Fruit fly (Drosophila melanogaster) whole organism, prepupa: ENCODE data around the gene CG6126.
A peak's percentile ranks its signal among the peaks of the same experiment; 100 is the strongest.

Experiments used
- Blimp-1 ChIP-seq: fragments of 200-800 bp; sonication (Bioruptor generic); optimal IDR thresholded peaks from 3 replicates; lab custom pipeline; 2017; ENCODE audit warnings: missing biosample characterization, missing genetic modification characterization, mild to moderate bottlenecking, moderate library complexity, missing genetic modification reagents
- CG10631 ChIP-seq: fragments of 200-800 bp; sonication (Bioruptor generic); optimal IDR thresholded peaks from 2 replicates; lab custom pipeline; 2016; ENCODE audit warnings: missing biosample characterization, missing genetic modification characterization
- CG10669 ChIP-seq: fragments of 200-800 bp; sonication (Bioruptor generic); optimal IDR thresholded peaks from 3 replicates; lab custom pipeline; 2018; ENCODE audit warnings: missing biosample characterization, mild to moderate bottlenecking, missing genetic modification characterization, moderate library complexity
- CG11294 ChIP-seq: fragments of 200-800 bp; sonication (Bioruptor generic); IDR thresholded peaks from 2 replicates; pipeline ENCODE4 v1.3.6; 2022; ENCODE audit warnings: missing biosample characterization, missing genetic modification characterization
- CG11762 ChIP-seq: fragments of 200-800 bp; sonication (Bioruptor generic); optimal IDR thresholded peaks from 3 replicates; lab custom pipeline; 2016; ENCODE audit warnings: missing biosample characterization, missing genetic modification characterization; ENCODE audit not compliant: insufficient read depth
- CG15336 ChIP-seq: fragments of 200-800 bp; sonication (Bioruptor generic); IDR thresholded peaks from 2 replicates; pipeline ENCODE4 v1.3.6; 2022; ENCODE audit warnings: missing biosample characterization, missing genetic modification characterization
- CG1621 ChIP-seq: fragments of 200-800 bp; sonication (Bioruptor generic); optimal IDR thresholded peaks from 3 replicates; lab custom pipeline; 2018; ENCODE audit warnings: missing biosample characterization, mild to moderate bottlenecking, missing genetic modification characterization
- CG16779 ChIP-seq: fragments of 200-800 bp; sonication (Bioruptor generic); optimal IDR thresholded peaks from 3 replicates; lab custom pipeline; 2017; ENCODE audit warnings: missing biosample characterization, mild to moderate bottlenecking, missing genetic modification characterization
- CG3032 ChIP-seq: fragments of 200-800 bp; optimal IDR thresholded peaks from 2 replicates; lab custom pipeline; 2019; ENCODE audit warnings: missing biosample characterization, mild to moderate bottlenecking, missing genetic modification characterization, moderate library complexity
- CG31627 ChIP-seq: fragments of 200-800 bp; sonication (Bioruptor generic); optimal IDR thresholded peaks from 3 replicates; lab custom pipeline; 2016; ENCODE audit warnings: missing biosample characterization, missing genetic modification characterization
- CG32006 ChIP-seq: fragments of 200-800 bp; sonication (Bioruptor generic); optimal IDR thresholded peaks from 3 replicates; lab custom pipeline; 2017; ENCODE audit warnings: missing biosample characterization, mild to moderate bottlenecking, missing genetic modification characterization
- CG3919 ChIP-seq: fragments of 200-800 bp; sonication (Bioruptor generic); optimal IDR thresholded peaks from 3 replicates; lab custom pipeline; 2016; ENCODE audit warnings: missing biosample characterization, missing genetic modification characterization
- CG4318 ChIP-seq: fragments of 200-800 bp; sonication (Bioruptor generic); optimal IDR thresholded peaks from 3 replicates; lab custom pipeline; 2017; ENCODE audit warnings: missing biosample characterization, mild to moderate bottlenecking, missing genetic modification characterization
- CG6792 ChIP-seq: fragments of 200-800 bp; sonication (Bioruptor generic); optimal IDR thresholded peaks from 3 replicates; lab custom pipeline; 2016; ENCODE audit warnings: missing biosample characterization, missing genetic modification characterization
- CG6808 ChIP-seq: fragments of 200-800 bp; sonication (Bioruptor generic); optimal IDR thresholded peaks from 3 replicates; lab custom pipeline; 2017; ENCODE audit warnings: missing biosample characterization, missing genetic modification characterization, mild to moderate bottlenecking, moderate library complexity, missing genetic modification reagents
- CG6854 ChIP-seq: fragments of 200-800 bp; sonication (Bioruptor generic); optimal IDR thresholded peaks from 2 replicates; lab custom pipeline; 2017; ENCODE audit warnings: missing biosample characterization, mild to moderate bottlenecking, missing genetic modification characterization
- CG7368 ChIP-seq: fragments of 200-800 bp; sonication (Bioruptor generic); optimal IDR thresholded peaks from 3 replicates; lab custom pipeline; 2016; ENCODE audit warnings: missing biosample characterization, missing genetic modification characterization
- CG8319 ChIP-seq: fragments of 200-800 bp; sonication (Bioruptor generic); optimal IDR thresholded peaks from 3 replicates; lab custom pipeline; 2016; ENCODE audit warnings: missing biosample characterization, missing genetic modification characterization
- CG8632 ChIP-seq: fragments of 200-800 bp; sonication (Bioruptor generic); optimal IDR thresholded peaks from 3 replicates; lab custom pipeline; 2016; ENCODE audit warnings: missing biosample characterization, missing genetic modification characterization
- CG9139 ChIP-seq: fragments of 200-800 bp; sonication (Bioruptor generic); optimal IDR thresholded peaks from 3 replicates; lab custom pipeline; 2017; ENCODE audit warnings: missing biosample characterization, mild to moderate bottlenecking, missing genetic modification characterization
- Eip75B ChIP-seq: fragments of 200-800 bp; sonication (Bioruptor generic); optimal IDR thresholded peaks from 3 replicates; lab custom pipeline; 2016; ENCODE audit warnings: missing biosample characterization, missing genetic modification characterization
- Eip93F ChIP-seq: fragments of 200-800 bp; sonication (Bioruptor generic); optimal IDR thresholded peaks from 2 replicates; lab custom pipeline; 2016; ENCODE audit warnings: missing biosample characterization, mild to moderate bottlenecking, missing genetic modification characterization
- Ets21C ChIP-seq: fragments of 200-800 bp; sonication (Bioruptor generic); optimal IDR thresholded peaks from 3 replicates; lab custom pipeline; 2016; ENCODE audit warnings: missing biosample characterization, missing genetic modification characterization
- Ets96B ChIP-seq: fragments of 200-800 bp; optimal IDR thresholded peaks from 2 replicates; lab custom pipeline; 2019; ENCODE audit warnings: missing biosample characterization, mild to moderate bottlenecking, missing genetic modification characterization, moderate library complexity
- Gug ChIP-seq: fragments of 200-800 bp; sonication (Bioruptor generic); IDR thresholded peaks from 2 replicates; pipeline ENCODE4 v1.3.6; 2022; ENCODE audit warnings: missing biosample characterization, missing genetic modification characterization
- Hr4 ChIP-seq: fragments of 200-800 bp; sonication (Bioruptor generic); optimal IDR thresholded peaks from 3 replicates; lab custom pipeline; 2016; ENCODE audit warnings: missing biosample characterization, missing genetic modification characterization
- Lpt ChIP-seq: fragments of 200-800 bp; sonication (Bioruptor generic); optimal IDR thresholded peaks from 3 replicates; lab custom pipeline; 2016; ENCODE audit warnings: missing biosample characterization, missing genetic modification characterization
- Met ChIP-seq: fragments of 200-800 bp; sonication (Bioruptor generic); optimal IDR thresholded peaks from 3 replicates; lab custom pipeline; 2016; ENCODE audit warnings: missing biosample characterization, missing genetic modification characterization
- OdsH ChIP-seq: fragments of 200-800 bp; sonication (Bioruptor generic); optimal IDR thresholded peaks from 3 replicates; lab custom pipeline; 2016; ENCODE audit warnings: missing biosample characterization, missing genetic modification characterization
- Smox ChIP-seq: fragments of 200-800 bp; sonication (Bioruptor generic); optimal IDR thresholded peaks from 3 replicates; lab custom pipeline; 2016; ENCODE audit warnings: missing biosample characterization, missing genetic modification characterization
- Sox102F ChIP-seq: fragments of 200-800 bp; sonication (Bioruptor generic); optimal IDR thresholded peaks from 2 replicates; lab custom pipeline; 2016; ENCODE audit warnings: missing biosample characterization, mild to moderate bottlenecking, missing genetic modification characterization
- Sox14 ChIP-seq: fragments of 200-800 bp; sonication (Bioruptor generic); optimal IDR thresholded peaks from 3 replicates; lab custom pipeline; 2016; ENCODE audit warnings: missing biosample characterization, missing genetic modification characterization
- achi ChIP-seq: fragments of 200-800 bp; sonication (Bioruptor generic); optimal IDR thresholded peaks from 3 replicates; lab custom pipeline; 2016; ENCODE audit warnings: missing biosample characterization, missing genetic modification characterization
- acj6 ChIP-seq: fragments of 200-800 bp; sonication (Bioruptor generic); optimal IDR thresholded peaks from 3 replicates; lab custom pipeline; 2016; ENCODE audit warnings: missing biosample characterization, missing genetic modification characterization
- cyc ChIP-seq: fragments of 200-800 bp; sonication (Bioruptor generic); optimal IDR thresholded peaks from 3 replicates; lab custom pipeline; 2016; ENCODE audit warnings: missing biosample characterization, missing genetic modification characterization
- dac ChIP-seq: fragments of 200-800 bp; sonication (Bioruptor generic); optimal IDR thresholded peaks from 2 replicates; lab custom pipeline; 2017; ENCODE audit warnings: missing biosample characterization, mild to moderate bottlenecking, missing genetic modification characterization
- dsx ChIP-seq: fragments of 200-800 bp; optimal IDR thresholded peaks from 3 replicates; lab custom pipeline; 2019; ENCODE audit warnings: missing biosample characterization, mild to moderate bottlenecking, missing genetic modification characterization, moderate library complexity; ENCODE audit not compliant: poor library complexity, severe bottlenecking
- eg ChIP-seq: fragments of 200-800 bp; sonication (Bioruptor generic); IDR thresholded peaks from 3 replicates; pipeline ENCODE4 v1.3.6; 2022; ENCODE audit warnings: missing biosample characterization, missing genetic modification characterization
- esn ChIP-seq: fragments of 200-800 bp; sonication (Bioruptor generic); optimal IDR thresholded peaks from 2 replicates; lab custom pipeline; 2016; ENCODE audit warnings: missing biosample characterization, mild to moderate bottlenecking, missing genetic modification characterization, moderate library complexity
- net ChIP-seq: fragments of 200-800 bp; sonication (Bioruptor generic); optimal IDR thresholded peaks from 3 replicates; lab custom pipeline; 2016; ENCODE audit warnings: missing biosample characterization, missing genetic modification characterization
- pdm3 ChIP-seq: fragments of 200-800 bp; sonication (Bioruptor generic); optimal IDR thresholded peaks from 3 replicates; lab custom pipeline; 2016; ENCODE audit warnings: missing biosample characterization, missing genetic modification characterization
- salr ChIP-seq, 2 experiments: fragments of 200-800 bp; sonication (Bioruptor generic); optimal IDR thresholded peaks; 3 replicates each; lab custom pipeline; 2016 to 2018; ENCODE audit warnings: missing biosample characterization in 2 of 2, missing genetic modification characterization in 2 of 2, mild to moderate bottlenecking in 1 of 2
- spab ChIP-seq: fragments of 200-800 bp; sonication (Bioruptor generic); optimal IDR thresholded peaks from 2 replicates; lab custom pipeline; 2017; ENCODE audit warnings: missing biosample characterization, mild to moderate bottlenecking, missing genetic modification characterization, missing genetic modification reagents
- ss ChIP-seq, 2 experiments: fragments of 200-800 bp; sonication (Bioruptor generic); optimal IDR thresholded peaks; 2 replicates in 1 of 2; 3 replicates in 1 of 2; lab custom pipeline; 2017 to 2018; ENCODE audit warnings: mild to moderate bottlenecking in 2 of 2, missing biosample characterization in 2 of 2, missing genetic modification characterization in 2 of 2, moderate library complexity in 1 of 2
- svp ChIP-seq: fragments of 200-800 bp; sonication (Bioruptor generic); peaks from one replicate; lab custom pipeline; 2016; ENCODE audit warnings: missing biosample characterization, missing genetic modification characterization
- topi ChIP-seq: fragments of 200-800 bp; sonication (Bioruptor generic); optimal IDR thresholded peaks from 3 replicates; lab custom pipeline; 2016; ENCODE audit warnings: missing biosample characterization, missing genetic modification characterization

Gene CG6126

dm6 chr3R:16235941-16236712 is 33.2 kb upstream of the CG6126 start (continued):
- peak; percentile 95 for TF ChIP-seq CG4318
- peak; percentile 77 for TF ChIP-seq CG11762 (GFP tag; lab: Kevin White, UChicago)
- peak; percentile 64 for TF ChIP-seq cyc (GFP tag; lab: Kevin White, UChicago)
- TF ChIP-seq CG8632 (GFP tag; lab: Kevin White, UChicago): peak; percentile 95
- no peak for TF ChIP-seq CG7368 (GFP tag; lab: Kevin White, UChicago)
- TF ChIP-seq CG6854 (GFP tag; lab: Kevin White, UChicago): no peak
- peak; percentile 33 for TF ChIP-seq Ets21C (GFP tag; lab: Kevin White, UChicago)
- peak; percentile 86 for TF ChIP-seq esn (GFP tag; lab: Kevin White, UChicago)
- peak; percentile 81 for TF ChIP-seq CG9139
- TF ChIP-seq salr (GFP tag; optimal IDR thresholded peaks at IDR 0.05; lab: Kevin White, UChicago): peak; percentile 41 to 83
- TF ChIP-seq svp (GFP tag; lab: Kevin White, UChicago): peak; percentile 92
- peak; percentile 45 for TF ChIP-seq net (GFP tag; lab: Kevin White, UChicago)
- TF ChIP-seq CG31627: peak; percentile 75
- peak; percentile 66 for TF ChIP-seq topi (GFP tag; lab: Kevin White, UChicago)
- TF ChIP-seq Blimp-1 (GFP tag; lab: Kevin White, UChicago): peak; percentile 87
- TF ChIP-seq CG32006: peak; percentile 98
- peak; percentile 67 for TF ChIP-seq CG6792
- TF ChIP-seq acj6 (GFP tag; lab: Kevin White, UChicago): peak; percentile 87
- TF ChIP-seq Smox (GFP tag; lab: Kevin White, UChicago): peak; percentile 24
- TF ChIP-seq CG6808: peak; percentile 93
- TF ChIP-seq eg (GFP tag; lab: Robert Waterston, UW): no peak
- peak; percentile 94 for TF ChIP-seq achi (GFP tag; lab: Kevin White, UChicago)

dm6 chr3R:16235215-16235937 is 32.5 kb upstream of the CG6126 start:
- TF ChIP-seq Met (GFP tag; lab: Kevin White, UChicago): no peak
- no peak for TF ChIP-seq Gug
- no peak for TF ChIP-seq CG8319 (GFP tag; lab: Kevin White, UChicago)
- no peak for TF ChIP-seq esn (GFP tag; lab: Kevin White, UChicago)
- TF ChIP-seq OdsH (GFP tag; lab: Kevin White, UChicago): no peak
- peak; percentile 58 for TF ChIP-seq Lpt
- TF ChIP-seq topi (GFP tag; lab: Kevin White, UChicago): no peak
- TF ChIP-seq dsx (GFP tag; lab: Kevin White, UChicago): peak; percentile 87
- TF ChIP-seq CG4318: no peak
- TF ChIP-seq CG32006: no peak
- TF ChIP-seq CG3919: no peak
- no peak for TF ChIP-seq CG3032 (tag; lab: Kevin White, UChicago)
- TF ChIP-seq CG15336 (GFP tag; lab: Robert Waterston, UW): no peak
- TF ChIP-seq spab (GFP tag; lab: Kevin White, UChicago): no peak
- no peak for TF ChIP-seq Eip75B (GFP tag; lab: Kevin White, UChicago)
- TF ChIP-seq Smox (GFP tag; lab: Kevin White, UChicago): no peak
- no peak for TF ChIP-seq CG11762 (GFP tag; lab: Kevin White, UChicago)
- no peak for TF ChIP-seq achi (GFP tag; lab: Kevin White, UChicago)
- TF ChIP-seq CG10669 (GFP tag; lab: Kevin White, UChicago): no peak
- peak; percentile 68 for TF ChIP-seq Eip93F
- TF ChIP-seq Hr4 (GFP tag; lab: Kevin White, UChicago): no peak
- no peak for TF ChIP-seq CG6808
- TF ChIP-seq Sox14 (GFP tag; lab: Kevin White, UChicago): peak; percentile 4
- TF ChIP-seq CG16779 (tag; lab: Kevin White, UChicago): no peak
- TF ChIP-seq dac (GFP tag; lab: Kevin White, UChicago): no peak
- no peak for TF ChIP-seq ss (GFP tag; optimal IDR thresholded peaks at IDR 0.05; lab: Kevin White, UChicago)
- no peak for TF ChIP-seq CG1621 (tag; lab: Kevin White, UChicago)
- TF ChIP-seq CG10631 (GFP tag; lab: Kevin White, UChicago): no peak
- no peak for TF ChIP-seq Sox102F
- no peak for TF ChIP-seq CG11294
- TF ChIP-seq CG8632 (GFP tag; lab: Kevin White, UChicago): no peak
- no peak for TF ChIP-seq Ets96B (tag; lab: Kevin White, UChicago)
- peak; percentile 38 for TF ChIP-seq CG6854 (GFP tag; lab: Kevin White, UChicago)
- TF ChIP-seq pdm3 (GFP tag; lab: Kevin White, UChicago): no peak
- no peak for TF ChIP-seq Ets21C (GFP tag; lab: Kevin White, UChicago)
